Worm (Caenorhabditis elegans): ENCODE results near the gene C54F6.15.

DNA sequence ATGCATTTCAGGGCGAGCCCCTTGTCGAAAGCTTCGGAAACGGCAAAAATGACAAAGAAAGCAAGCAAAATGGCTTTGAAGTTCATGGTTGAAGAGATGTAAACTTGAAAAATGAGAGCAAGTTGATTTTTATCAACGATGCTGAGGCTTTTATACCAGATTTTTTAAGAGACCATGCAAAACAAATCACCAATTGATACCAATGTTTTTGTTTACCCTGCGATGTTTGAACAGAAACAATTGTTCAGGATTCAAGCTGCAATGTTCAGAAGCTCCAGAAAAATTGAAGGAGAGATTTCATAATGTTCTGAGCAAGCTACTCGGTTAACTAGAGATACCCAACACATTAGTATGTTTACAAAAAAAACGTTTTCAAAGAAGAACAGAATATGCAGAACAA, at the start of gene C54F6.15:
- TF ChIP-seq pag-3 (tag; optimal IDR thresholded peaks at IDR 0.05; ENCODE audit: borderline replicate concordance) (no peak), ceh-45 (GFP tag; IDR thresholded peaks at IDR 0.05) (no peak), ceh-22 (tag; optimal IDR thresholded peaks at IDR 0.05) (no peak), pha-2 (tag; optimal IDR thresholded peaks at IDR 0.05) (no peak), odd-2 (tag; optimal IDR thresholded peaks at IDR 0.05) (no peak), pqm-1 (tag; optimal IDR thresholded peaks at IDR 0.05) (no peak), unc-42 (tag; optimal IDR thresholded peaks at IDR 0.05) (no peak), ceh-14 (tag; optimal IDR thresholded peaks at IDR 0.05) (no peak), fax-1 (tag; optimal IDR thresholded peaks at IDR 0.05) (no peak), ceh-34 (tag; optimal IDR thresholded peaks at IDR 0.05) (no peak), ama-1 (optimal IDR thresholded peaks at IDR 0.05) (no peak), npax-4 (tag; optimal IDR thresholded peaks at IDR 0.05) (no peak)
